Worm (Caenorhabditis elegans): ENCODE results near the gene F43H9.3.

F43H9.3 gene

DNA sequence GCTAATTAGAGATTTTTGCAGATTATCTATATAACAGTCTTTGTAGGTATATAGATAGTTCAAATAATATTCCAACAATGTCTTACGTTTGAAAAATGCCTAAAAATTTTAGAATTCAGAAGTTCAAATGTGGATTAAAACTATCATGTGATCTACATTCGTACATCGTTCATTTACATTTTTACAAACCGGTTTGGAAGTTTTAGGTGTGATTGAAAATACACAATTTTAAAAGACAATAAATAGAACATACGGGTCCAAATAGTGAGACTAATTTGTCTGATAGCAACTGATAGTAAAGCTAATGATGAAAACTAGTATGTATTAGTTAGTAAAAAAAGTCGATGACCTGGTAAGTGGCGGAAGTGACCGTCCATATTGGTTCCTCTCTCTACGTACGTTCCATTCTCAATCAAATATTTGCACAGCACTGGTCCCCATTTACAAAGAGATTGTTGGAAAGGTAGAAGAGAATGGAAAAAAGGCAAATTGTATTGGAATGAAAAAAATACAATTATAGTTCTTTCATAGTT lies 16.7 kb upstream of the F43H9.3 start:
- no peak for TF ChIP-seq him-1 (tag; optimal IDR thresholded peaks at IDR 0.05)

DNA sequence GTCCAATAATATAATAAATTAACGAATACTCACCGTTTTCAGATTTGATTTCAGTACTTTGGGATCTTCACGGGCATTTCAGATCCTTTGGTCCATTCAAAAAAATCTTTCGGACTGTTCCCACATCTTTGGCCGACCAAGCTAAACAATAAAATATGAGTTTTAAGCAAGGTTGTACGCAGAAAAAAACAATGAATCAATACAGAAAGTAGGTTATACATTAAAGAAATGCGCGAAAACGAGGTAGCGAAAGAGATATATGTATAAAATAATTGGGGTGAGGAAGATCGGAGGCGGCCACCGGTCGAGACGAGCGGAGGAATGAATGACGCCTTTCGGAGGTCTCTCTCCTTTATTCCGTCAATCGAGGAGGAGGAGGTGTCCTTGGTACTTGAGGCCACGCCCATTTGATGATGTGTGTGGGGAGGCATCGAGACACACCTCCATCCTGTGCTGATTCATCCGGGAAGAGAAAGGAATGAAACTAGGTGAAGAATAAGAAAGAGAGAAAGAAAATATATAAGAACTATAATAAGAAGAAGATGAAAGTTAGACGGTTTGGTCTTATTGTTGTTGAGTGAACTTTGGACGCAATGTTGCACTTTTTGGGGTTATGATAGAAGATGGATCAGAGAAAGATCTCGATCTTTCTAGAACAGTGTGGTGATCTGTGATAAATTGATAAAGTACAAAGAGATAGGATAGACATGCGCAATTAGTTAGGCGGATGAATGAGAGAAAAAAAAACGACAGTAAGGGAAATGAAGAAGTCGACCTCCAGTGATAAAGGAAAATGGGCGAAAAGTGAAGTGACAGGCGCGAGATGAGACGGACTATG lies 15.7 kb upstream of the F43H9.3 start:
- TF ChIP-seq him-1 (tag; optimal IDR thresholded peaks at IDR 0.05): no peak
- TF ChIP-seq dao-5 (tag; optimal IDR thresholded peaks at IDR 0.05): no peak
- TF ChIP-seq W03F9.2 (tag; optimal IDR thresholded peaks at IDR 0.05): no peak

DNA sequence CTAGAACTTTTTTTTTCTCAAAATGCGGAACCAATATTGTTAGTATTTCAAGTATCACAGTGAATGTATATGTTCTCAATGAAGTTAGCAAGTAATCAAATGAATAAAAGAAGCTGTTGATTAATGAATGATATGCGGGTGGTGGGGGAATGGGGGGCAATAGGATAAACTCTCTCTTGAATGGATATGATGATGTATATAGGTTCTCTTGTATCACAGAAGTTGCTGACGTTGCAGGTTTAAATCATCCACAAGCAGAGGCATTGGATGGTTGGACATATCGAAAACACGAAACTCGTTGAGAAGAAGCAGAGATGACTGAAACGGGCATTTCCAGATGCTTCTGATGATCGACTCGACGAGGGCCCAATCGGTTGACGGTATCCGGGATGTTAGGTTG lies 14.9 kb upstream of the F43H9.3 start:
- no peak for TF ChIP-seq him-1 (tag; optimal IDR thresholded peaks at IDR 0.05)
- no peak for TF ChIP-seq dao-5 (tag; optimal IDR thresholded peaks at IDR 0.05)
- TF ChIP-seq W03F9.2 (tag; optimal IDR thresholded peaks at IDR 0.05): no peak

DNA sequence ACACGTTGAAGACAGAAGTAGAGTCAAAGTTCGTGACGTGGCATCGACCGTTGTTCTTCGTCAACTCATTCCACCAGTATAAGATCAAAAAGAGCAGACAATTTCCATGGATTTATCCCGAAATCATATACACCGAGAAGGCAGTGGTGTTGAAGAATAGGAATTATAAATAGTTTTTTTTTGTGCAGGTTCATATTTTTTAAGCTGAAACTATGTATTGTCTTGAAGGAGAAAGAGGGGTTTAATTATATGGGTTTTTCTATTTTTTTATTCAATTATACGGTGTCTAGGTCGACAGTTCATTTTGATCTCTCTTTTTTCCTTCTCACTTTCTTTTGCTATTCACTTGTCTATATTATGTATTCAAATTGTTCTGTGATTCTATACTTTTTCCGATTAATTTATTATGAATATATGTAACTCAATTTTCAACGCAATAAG lies 14.4 kb upstream of the F43H9.3 start:
- TF ChIP-seq him-1 (tag; optimal IDR thresholded peaks at IDR 0.05): no peak

DNA sequence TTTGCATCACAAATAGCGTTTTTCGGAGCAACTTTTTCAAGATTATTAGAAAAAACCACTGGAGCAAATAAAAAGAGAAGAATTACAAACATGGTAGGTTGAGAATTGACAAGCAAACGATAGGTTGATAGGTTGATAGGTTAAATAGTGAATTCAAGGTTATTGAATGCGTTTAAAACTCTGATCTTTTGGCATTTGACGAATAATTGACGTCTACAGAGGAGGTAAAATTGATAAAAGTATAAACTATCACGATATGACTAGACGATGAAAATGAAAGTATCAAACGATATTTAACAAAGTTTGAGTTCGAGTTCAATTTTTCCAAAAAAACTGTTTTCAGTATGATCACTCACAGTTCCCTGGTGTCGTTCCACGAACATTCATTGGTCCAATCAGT lies 11.2 kb upstream of the F43H9.3 start, which contains the start of gene ZC513.14:
Gene ZC513.14 (minus strand): TSS at position 101 of the 400 bp plus-strand sequence.
- TF ChIP-seq him-1 (tag; optimal IDR thresholded peaks at IDR 0.05): no peak
- TF ChIP-seq dao-5 (tag; optimal IDR thresholded peaks at IDR 0.05): no peak
- no peak for TF ChIP-seq W03F9.2 (tag; optimal IDR thresholded peaks at IDR 0.05)

DNA sequence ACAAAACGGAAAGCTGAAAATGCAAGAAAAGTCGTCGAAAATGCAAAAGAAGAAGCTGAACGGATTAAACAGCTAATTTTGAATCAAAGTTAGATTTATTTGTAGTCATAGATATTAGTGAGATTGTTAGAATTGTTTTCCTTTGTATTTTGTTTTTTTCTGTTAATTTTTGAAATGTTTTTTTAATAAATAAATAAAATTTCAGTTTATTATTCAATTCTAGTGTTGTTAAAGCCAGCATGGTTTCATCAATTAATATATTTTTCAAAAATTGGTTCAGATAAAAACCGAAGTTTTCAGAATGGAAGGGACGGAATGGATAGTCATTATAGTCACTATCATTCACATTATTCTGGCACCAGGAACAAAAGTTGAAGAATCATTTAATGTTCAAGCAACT lies 10.1 kb upstream of the F43H9.3 start, which contains the start of gene algn-12:
Gene algn-12 (plus strand): TSS at position 301 of the 400 bp plus-strand sequence.
- no peak for TF ChIP-seq dao-5 (tag; optimal IDR thresholded peaks at IDR 0.05)
- no peak for TF ChIP-seq him-1 (tag; optimal IDR thresholded peaks at IDR 0.05)
- no peak for TF ChIP-seq W03F9.2 (tag; optimal IDR thresholded peaks at IDR 0.05)

DNA sequence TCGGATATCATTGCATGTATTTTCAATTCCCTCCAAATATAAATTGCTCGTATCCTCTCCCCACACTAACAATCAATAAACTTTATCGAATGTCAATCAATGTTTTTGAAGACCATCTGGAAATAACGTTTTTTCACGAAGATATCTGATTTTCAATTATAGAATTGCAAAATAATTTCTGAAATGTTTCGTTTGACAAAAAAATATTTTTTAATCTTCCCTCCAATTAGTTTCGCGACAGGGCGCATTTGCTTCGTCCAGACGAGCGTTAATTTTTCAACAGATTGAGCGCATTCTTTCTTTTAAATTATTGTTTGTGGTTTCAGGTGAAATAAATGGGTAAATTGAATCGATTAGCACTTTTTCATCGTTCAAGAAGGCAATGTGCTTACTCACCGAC lies 6.4 kb upstream of the F43H9.3 start, which contains the start of gene vars-1:
Gene vars-1 (plus strand): TSS at position 291 of the 400 bp plus-strand sequence.
- TF ChIP-seq dao-5 (tag; optimal IDR thresholded peaks at IDR 0.05) (no peak), W03F9.2 (tag; optimal IDR thresholded peaks at IDR 0.05) (no peak)

DNA sequence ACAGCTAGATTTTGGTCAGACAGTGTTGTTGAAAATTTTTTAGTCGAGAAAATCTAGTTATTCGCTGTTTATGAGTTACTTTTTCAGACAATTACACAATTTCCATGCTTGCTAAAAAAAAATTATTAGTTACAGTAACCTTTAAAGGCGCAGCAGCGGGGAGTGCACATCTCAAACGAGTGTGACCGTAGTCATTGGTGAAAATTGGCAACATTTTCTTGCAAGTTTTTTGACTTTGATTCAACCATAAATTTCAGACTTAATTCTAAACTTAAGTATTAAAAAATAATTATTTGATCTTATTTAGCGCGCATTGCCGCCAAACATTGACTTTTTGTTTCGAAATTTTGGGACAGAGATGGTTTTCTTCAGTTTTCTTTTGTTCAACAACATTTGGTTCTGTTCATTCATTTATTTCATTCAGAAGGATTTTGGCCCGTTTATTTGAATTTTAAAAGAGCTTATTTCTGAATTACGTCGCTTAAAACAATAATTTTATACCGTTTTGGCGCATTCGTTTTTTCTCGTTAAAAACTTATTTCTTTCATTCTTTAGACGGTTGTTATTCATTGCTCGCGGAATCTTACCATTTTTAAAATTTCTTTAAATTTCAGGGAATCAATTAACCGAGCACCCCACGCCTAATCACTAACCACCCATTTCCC lies 4.2 kb upstream of the F43H9.3 start, which contains the start of gene oma-2:
Gene oma-2 (plus strand): TSS at position 615 of the 665 bp plus-strand sequence.
- TF ChIP-seq W03F9.2 (tag; optimal IDR thresholded peaks at IDR 0.05) (no peak), dao-5 (tag; optimal IDR thresholded peaks at IDR 0.05) (no peak), him-1 (tag; optimal IDR thresholded peaks at IDR 0.05) (no peak)

DNA sequence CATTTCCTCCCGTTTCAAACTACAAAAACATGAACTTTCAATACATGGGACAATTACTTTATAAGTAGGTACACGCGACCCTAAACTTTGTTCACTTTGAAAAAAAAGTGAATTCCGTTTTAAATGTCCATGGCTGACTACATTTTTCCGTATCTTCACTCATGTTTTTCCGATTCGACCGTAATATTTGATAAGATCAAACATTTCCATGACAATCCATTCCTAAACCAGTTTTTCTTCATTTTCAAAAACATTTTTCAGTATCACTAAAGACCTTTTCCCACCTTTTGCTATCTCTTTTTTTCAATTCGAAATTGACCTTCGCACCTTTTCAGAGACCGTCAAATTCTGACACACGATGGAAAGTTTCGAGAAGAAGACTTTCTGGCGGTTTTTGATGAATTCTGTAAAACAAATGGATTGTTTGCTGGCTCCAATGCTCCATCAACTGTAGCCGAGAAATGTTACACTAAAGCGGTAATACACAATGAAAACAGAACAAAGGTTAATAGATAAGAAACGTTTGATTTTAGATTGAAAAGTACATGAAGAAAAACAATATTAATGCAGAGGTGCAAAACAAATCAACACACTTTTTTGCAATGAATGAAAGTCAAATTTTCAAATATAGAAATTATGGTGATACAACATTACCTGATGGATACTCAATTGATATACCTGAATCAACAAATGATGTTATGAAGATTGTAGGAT lies 2.8 kb upstream of the F43H9.3 start:
- TF ChIP-seq dao-5 (tag; optimal IDR thresholded peaks at IDR 0.05) (no peak), him-1 (tag; optimal IDR thresholded peaks at IDR 0.05) (no peak), W03F9.2 (tag; optimal IDR thresholded peaks at IDR 0.05) (no peak)

DNA sequence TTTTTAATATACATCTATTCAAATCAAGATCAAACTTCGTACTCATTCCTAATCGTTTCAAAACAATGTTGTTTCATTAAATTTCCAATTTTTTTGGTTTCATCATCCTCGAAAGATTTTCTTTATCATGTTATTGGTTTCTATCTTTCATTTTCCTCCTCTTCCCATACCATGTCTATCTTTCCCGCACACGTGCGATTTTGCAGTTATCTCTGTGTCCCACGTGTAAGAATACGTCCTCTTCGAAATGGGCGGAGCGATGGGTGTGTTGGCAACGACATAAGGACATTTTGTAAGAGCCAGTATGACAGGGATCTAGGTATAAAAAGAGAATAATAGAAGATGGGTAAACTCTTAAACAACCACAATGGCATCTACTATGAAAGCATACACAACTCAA lies 1.6 kb upstream of the F43H9.3 start, which contains the start of gene F43H9.4:
Gene F43H9.4 (plus strand): TSS at position 366 of the 400 bp plus-strand sequence.
- TF ChIP-seq dao-5 (tag; optimal IDR thresholded peaks at IDR 0.05): no peak
- TF ChIP-seq him-1 (tag; optimal IDR thresholded peaks at IDR 0.05): no peak
- TF ChIP-seq W03F9.2 (tag; optimal IDR thresholded peaks at IDR 0.05): no peak

DNA sequence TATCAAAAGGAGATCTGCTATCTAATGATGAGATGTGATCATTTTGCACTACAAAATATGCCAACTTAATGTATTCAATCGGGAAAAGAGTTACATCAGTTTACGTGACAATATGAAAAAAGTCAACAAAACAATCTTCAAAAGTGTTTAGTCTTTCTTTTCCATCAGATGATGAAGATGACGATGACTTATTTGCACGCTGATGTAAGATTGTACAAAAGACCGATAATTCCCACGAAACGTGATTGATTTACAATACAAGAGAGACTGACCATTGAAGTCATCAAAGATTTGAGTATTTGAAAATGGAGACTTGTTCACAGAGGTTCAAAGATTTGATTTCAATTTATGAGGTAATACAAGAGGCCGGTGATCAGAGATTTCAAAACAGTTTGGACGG lies 519 bp upstream of the F43H9.3 start:
- TF ChIP-seq dao-5 (tag; optimal IDR thresholded peaks at IDR 0.05): no peak
- no peak for TF ChIP-seq W03F9.2 (tag; optimal IDR thresholded peaks at IDR 0.05)
- no peak for TF ChIP-seq him-1 (tag; optimal IDR thresholded peaks at IDR 0.05)

DNA sequence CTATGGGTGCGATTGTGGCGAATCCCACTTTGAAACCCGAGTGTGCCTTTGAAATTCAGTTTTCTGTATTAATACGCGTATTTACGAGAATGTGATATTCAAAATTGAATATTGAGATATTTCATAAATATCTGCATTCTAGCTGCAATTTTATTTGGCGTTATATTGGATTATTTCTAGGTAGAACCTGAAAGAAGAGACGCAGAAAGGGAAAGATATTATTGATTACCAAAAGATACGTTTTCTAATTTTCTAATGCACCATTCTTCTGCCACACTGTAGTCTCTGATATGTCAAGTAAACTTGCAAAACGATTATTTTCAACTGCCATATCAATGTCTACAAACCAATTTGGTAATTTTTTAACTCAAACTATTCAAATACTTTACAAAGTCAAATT lies 2.7 kb downstream of the F43H9.3 start, which contains the start of gene ech-3:
Gene ech-3 (plus strand): TSS at position 178 of the 400 bp plus-strand sequence.
- no peak for TF ChIP-seq him-1 (tag; optimal IDR thresholded peaks at IDR 0.05)
- no peak for TF ChIP-seq dao-5 (tag; optimal IDR thresholded peaks at IDR 0.05)
- TF ChIP-seq W03F9.2 (tag; optimal IDR thresholded peaks at IDR 0.05): no peak

DNA sequence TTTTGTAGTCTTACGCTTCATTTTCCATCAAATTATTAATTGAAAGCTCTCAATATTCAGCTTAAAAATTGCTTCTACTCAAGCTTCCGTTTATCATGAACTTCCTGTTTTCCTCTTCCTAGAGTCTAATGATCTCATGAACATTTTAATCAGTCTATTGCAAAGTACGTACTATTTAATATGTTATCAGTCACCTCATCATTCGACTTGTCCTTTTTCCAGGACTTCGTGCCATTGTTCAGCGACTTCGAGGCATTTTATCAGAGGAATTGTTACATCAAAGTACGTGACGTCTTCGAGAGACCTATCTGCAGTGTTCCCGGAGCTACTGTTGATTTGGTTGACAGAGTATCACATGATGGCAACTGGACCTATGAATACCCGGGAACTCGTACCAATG lies 5.0 kb downstream of the F43H9.3 start:
- no peak for TF ChIP-seq dao-5 (tag; optimal IDR thresholded peaks at IDR 0.05)
- TF ChIP-seq him-1 (tag; optimal IDR thresholded peaks at IDR 0.05): no peak
- no peak for TF ChIP-seq W03F9.2 (tag; optimal IDR thresholded peaks at IDR 0.05)

All from whole organism, L4/young adult.